Worm (Caenorhabditis elegans): Measurements from ENCODE around the gene T20B12.3.
A peak's percentile ranks its signal among the peaks of the same experiment; 100 is the strongest.

Gene T20B12.3

DNA sequence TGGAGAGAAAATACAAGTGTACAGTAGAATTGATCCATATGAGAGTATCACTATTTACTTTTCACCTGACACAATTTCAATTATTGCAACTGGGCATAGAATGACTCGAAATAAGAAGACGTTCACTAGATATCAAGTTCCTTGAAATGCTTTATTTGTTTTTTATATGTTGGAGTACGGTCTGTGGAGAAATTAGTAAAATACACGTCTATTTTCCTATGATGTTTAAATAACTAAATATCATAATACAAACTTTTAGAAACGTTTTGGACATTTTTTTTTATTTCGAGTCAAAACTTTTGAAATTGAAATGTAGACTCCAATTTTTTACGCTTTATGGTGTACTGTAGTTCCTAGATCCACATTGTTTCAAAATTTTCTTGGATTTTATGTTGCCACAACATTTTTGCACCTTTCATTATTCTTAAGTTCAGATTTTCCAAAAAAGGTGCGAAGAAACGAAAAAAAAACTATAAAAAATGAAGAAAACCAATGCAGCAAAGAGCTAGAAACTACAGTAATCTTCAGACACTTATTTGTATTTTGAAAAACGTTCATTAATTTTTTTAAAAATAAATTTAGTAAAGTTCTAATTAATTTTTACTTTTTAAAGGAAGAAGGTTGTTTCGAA lies 12.4 kb upstream of the T20B12.3 start:
- TF ChIP-seq zfp-3 (GFP tag; conservative IDR thresholded peaks at IDR 0.05) (peak; percentile 70; the same call in 1 of the 2 replicates), aha-1 (tag) (peak; percentile 53), T26A8.4 (GFP tag; IDR thresholded peaks at IDR 0.05) (peak; percentile 81; the same call in 1 of the 2 replicates), snpc-1.2 (GFP tag; IDR thresholded peaks at IDR 0.05) (peak; percentile 40; the same call in 1 of the 2 replicates), hlh-30 (tag; optimal IDR thresholded peaks at IDR 0.05; ENCODE audit: insufficient read depth) (no peak), pqm-1 (tag; optimal IDR thresholded peaks at IDR 0.05) (no peak), php-3 (GFP tag; IDR thresholded peaks at IDR 0.05) (no peak), mxl-2 (GFP tag; conservative IDR thresholded peaks at IDR 0.05) (no peak), lsy-2 (tag; optimal IDR thresholded peaks at IDR 0.05) (peak in 1 of 2 experiments; percentile 53), mep-1 (tag; optimal IDR thresholded peaks at IDR 0.05) (peak; percentile 90), dve-1 (tag; optimal IDR thresholded peaks at IDR 0.05; ENCODE audit: insufficient read depth) (peak; percentile 1), sdz-12 (GFP tag; optimal IDR thresholded peaks at IDR 0.05) (peak; percentile 83), Y75B8A.6 (GFP tag; IDR thresholded peaks at IDR 0.05) (0 out of 2 replicates have a peak, but pooled peaks have one; percentile 51), zag-1 (tag; optimal IDR thresholded peaks at IDR 0.05) (no peak), ceh-44 (GFP tag; IDR thresholded peaks at IDR 0.05) (no peak), nhr-48 (tag; optimal IDR thresholded peaks at IDR 0.05) (peak; percentile 38), D1046.2 (GFP tag; IDR thresholded peaks at IDR 0.05) (peak; percentile 85), daf-16 (GFP tag; optimal IDR thresholded peaks at IDR 0.05) (no peak), daf-16 (tag; optimal IDR thresholded peaks at IDR 0.05) (peak; percentile 33), duxl-1 (tag; optimal IDR thresholded peaks at IDR 0.05; ENCODE audit: poor library complexity) (peak; percentile 47), gei-8 (GFP tag; optimal IDR thresholded peaks at IDR 0.05) (peak; percentile 34), nhr-102 (tag; optimal IDR thresholded peaks at IDR 0.05) (peak; percentile 68)

- TF ChIP-seq unc-62 (GFP tag; optimal IDR thresholded peaks at IDR 0.05 in 1 of 2): peak in 1 of 2 experiments; percentile 98
- TF ChIP-seq unc-62 (tag; optimal IDR thresholded peaks at IDR 0.05): no peak
- no peak for TF ChIP-seq R02D3.7 (tag; optimal IDR thresholded peaks at IDR 0.05)
These were observed 11.3 kb upstream of the T20B12.3 start for ce11 chrIII:7370569-7370968.

DNA sequence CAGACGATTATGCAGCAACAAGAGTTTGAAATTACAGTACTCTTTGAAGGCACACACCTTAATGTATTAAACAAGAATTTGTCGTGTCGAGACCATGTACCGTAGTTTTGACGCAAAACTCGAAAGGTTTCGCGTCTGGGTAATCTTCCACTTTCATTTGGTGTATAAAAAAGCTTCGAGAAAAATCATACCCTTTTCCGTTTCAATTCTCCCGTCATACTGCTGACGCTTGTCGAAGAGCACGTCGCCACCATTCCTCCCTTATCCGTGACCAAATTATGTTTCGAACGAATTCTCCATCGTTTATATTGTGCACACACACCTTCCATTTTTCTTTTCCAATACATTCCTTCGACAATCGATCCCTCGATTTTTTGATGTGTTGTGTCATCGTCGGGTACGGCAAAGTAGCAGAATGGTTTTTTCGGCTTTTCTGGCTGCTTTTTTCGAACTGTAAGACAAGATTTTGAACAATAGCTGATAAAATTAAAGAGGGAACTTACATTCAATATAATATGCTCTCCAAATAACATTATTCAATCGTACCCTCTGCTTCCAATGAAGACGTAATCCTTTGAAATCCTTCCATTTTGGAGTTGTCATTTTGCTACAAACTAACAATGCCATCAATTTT lies 8.0 kb upstream of the T20B12.3 start:
- TF ChIP-seq nhr-42 (GFP tag; IDR thresholded peaks at IDR 0.05) (0 out of 2 replicates have a peak, but pooled peaks have one; percentile 37), egl-43 (GFP tag; IDR thresholded peaks at IDR 0.05) (0 out of 2 replicates have a peak, but pooled peaks have one; percentile 22), nhr-25 (tag; optimal IDR thresholded peaks at IDR 0.05; ENCODE audit: borderline replicate concordance, insufficient read depth) (no peak), T26A8.4 (GFP tag; IDR thresholded peaks at IDR 0.05) (peak; percentile 90), ctbp-1 (GFP tag; IDR thresholded peaks at IDR 0.05) (0 out of 2 replicates have a peak, but pooled peaks have one; percentile 19), arid-1 (GFP tag; conservative IDR thresholded peaks at IDR 0.05) (0 out of 2 replicates have a peak, but pooled peaks have one; percentile 14), lin-39 (tag; optimal IDR thresholded peaks at IDR 0.05) (no peak)

DNA sequence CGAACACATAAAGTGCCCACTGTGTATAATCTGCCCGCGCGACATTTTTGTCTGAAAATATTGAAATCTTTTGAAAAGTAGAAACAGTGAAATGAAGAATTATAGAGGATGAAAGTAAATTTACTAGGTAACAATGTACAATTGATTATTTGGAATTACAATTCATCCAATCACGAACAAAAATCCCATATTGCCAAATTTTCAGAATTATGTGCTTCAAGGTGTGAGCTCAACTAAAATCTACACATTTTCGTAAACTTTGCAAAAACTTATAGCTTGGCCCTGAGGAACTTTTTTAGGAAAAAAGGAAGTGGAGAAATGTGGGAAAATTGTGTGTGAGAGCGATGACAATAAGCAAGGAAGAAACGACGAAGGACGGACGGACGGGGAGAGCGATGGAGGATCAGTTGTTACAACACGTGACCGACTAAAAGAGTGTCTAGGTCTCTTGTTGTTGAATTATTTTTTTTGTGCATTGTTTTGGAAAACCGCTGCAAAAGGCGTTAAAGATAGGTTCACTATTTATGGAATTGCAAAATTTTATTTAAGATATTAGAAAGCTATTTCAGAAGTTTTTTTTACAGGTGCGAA lies 7.1 kb upstream of the T20B12.3 start, which contains the start of gene mml-1:
Gene mml-1 (minus strand): TSS at position 51 of the 591 bp plus-strand sequence.
- TF ChIP-seq daf-16 (GFP tag; optimal IDR thresholded peaks at IDR 0.05) (no peak), daf-16 (tag; optimal IDR thresholded peaks at IDR 0.05) (peak; percentile 3), lsy-2 (tag; optimal IDR thresholded peaks at IDR 0.05) (peak in 1 of 2 experiments; percentile 15), zfp-3 (GFP tag; conservative IDR thresholded peaks at IDR 0.05) (0 out of 2 replicates have a peak, but pooled peaks have one; percentile 11), fos-1 (tag; optimal IDR thresholded peaks at IDR 0.05) (no peak), dmd-6 (GFP tag; IDR thresholded peaks at IDR 0.05) (peak; percentile 12; the same call in 1 of the 2 replicates), hlh-11 (tag; optimal IDR thresholded peaks at IDR 0.05) (peak; percentile 37), lin-13 (GFP tag; optimal IDR thresholded peaks at IDR 0.05) (no peak), T26A8.4 (GFP tag; IDR thresholded peaks at IDR 0.05) (peak; percentile 20; the same call in 1 of the 2 replicates), unc-62 (GFP tag; optimal IDR thresholded peaks at IDR 0.05 in 1 of 2) (peak in 1 of 2 experiments; percentile 24), unc-62 (tag; optimal IDR thresholded peaks at IDR 0.05) (no peak), lin-38 (GFP tag; IDR thresholded peaks at IDR 0.05) (0 out of 2 replicates have a peak, but pooled peaks have one; percentile 11), Y75B8A.6 (GFP tag; IDR thresholded peaks at IDR 0.05) (no peak), nhr-76 (tag; optimal IDR thresholded peaks at IDR 0.05) (no peak), hlh-30 (tag; optimal IDR thresholded peaks at IDR 0.05; ENCODE audit: insufficient read depth) (peak; percentile 87), lin-29 (GFP tag; IDR thresholded peaks at IDR 0.05) (no peak), Y105C5A.15 (GFP tag; IDR thresholded peaks at IDR 0.05) (no peak), mep-1 (tag; optimal IDR thresholded peaks at IDR 0.05) (peak; percentile 9)
